Worm (Caenorhabditis elegans) whole organism, midembryonic: ENCODE data around the gene elpc-2.

Experiments used
- T22C8.4 ChIP-seq: fragments of 200-800 bp; sonication (Bioruptor generic); IDR thresholded peaks from 2 replicates; pipeline ENCODE4 v1.3.6; 2022; ENCODE audit warnings: missing genetic modification characterization, missing compliant biosample characterization
- cog-1 ChIP-seq: sonication (generic microtip); optimal IDR thresholded peaks from 2 replicates; lab custom pipeline; 2016; ENCODE audit warnings: missing genetic modification characterization, missing compliant biosample characterization
- flt-1 ChIP-seq: fragments of 200-800 bp; sonication (Bioruptor generic); IDR thresholded peaks from 2 replicates; pipeline ENCODE4 v1.3.6; 2022; ENCODE audit warnings: missing genetic modification characterization, missing compliant biosample characterization
- klf-2 ChIP-seq: fragments of 200-800 bp; sonication (Bioruptor generic); conservative IDR thresholded peaks from 2 replicates; pipeline ENCODE4 v1.3.6; 2022; ENCODE audit warnings: missing genetic modification reagents, missing genetic modification characterization, missing compliant biosample characterization
- med-1 ChIP-seq: sonication (generic microtip); optimal IDR thresholded peaks from 2 replicates; lab custom pipeline; 2017; ENCODE audit warnings: missing genetic modification characterization, mild to moderate bottlenecking, missing compliant biosample characterization, antibody characterized with exemption, missing genetic modification reagents; ENCODE audit not compliant: insufficient read depth
- ref-1 ChIP-seq: fragments of 200-800 bp; sonication (Bioruptor generic); conservative IDR thresholded peaks from 2 replicates; pipeline ENCODE4 v1.3.6; 2022; ENCODE audit warnings: missing genetic modification reagents, missing genetic modification characterization, missing compliant biosample characterization
- ztf-23 ChIP-seq: fragments of 200-800 bp; sonication (Bioruptor generic); IDR thresholded peaks from 2 replicates; pipeline ENCODE4 v1.3.6; 2022; ENCODE audit warnings: missing genetic modification reagents, missing genetic modification characterization, missing compliant biosample characterization
- ztf-29 ChIP-seq: fragments of 200-800 bp; sonication (Bioruptor generic); IDR thresholded peaks from 2 replicates; pipeline ENCODE4 v1.3.6; 2022; ENCODE audit warnings: missing genetic modification reagents, missing genetic modification characterization, missing compliant biosample characterization

ce11 chrIII:12651946-12652345 lies 21.5 kb upstream of the elpc-2 start:
- no peak for TF ChIP-seq klf-2 (GFP tag; lab: Robert Waterston, UW)
- TF ChIP-seq T22C8.4 (GFP tag; lab: Robert Waterston, UW) = no peak
- no peak for TF ChIP-seq ztf-23 (GFP tag; lab: Robert Waterston, UW)
- TF ChIP-seq ztf-29 (GFP tag; lab: Robert Waterston, UW) = no peak
- TF ChIP-seq flt-1 (GFP tag; lab: Robert Waterston, UW) = no peak
- TF ChIP-seq cog-1 (tag; lab: Kevin White, UChicago) = no peak
- TF ChIP-seq ref-1 = no peak
- TF ChIP-seq med-1 (GFP tag; lab: Kevin White, UChicago) = no peak
